Fruit fly (Drosophila melanogaster) whole organism, prepupa: ENCODE results near the gene CG12729.

Experiments used
- CG16779 ChIP-seq: fragments of 200-800 bp; sonication (Bioruptor generic); optimal IDR thresholded peaks from 3 replicates; lab custom pipeline; 2017; ENCODE audit warnings: missing biosample characterization, mild to moderate bottlenecking, missing genetic modification characterization
- CG3919 ChIP-seq: fragments of 200-800 bp; sonication (Bioruptor generic); optimal IDR thresholded peaks from 3 replicates; lab custom pipeline; 2016; ENCODE audit warnings: missing biosample characterization, missing genetic modification characterization
- CG7368 ChIP-seq: fragments of 200-800 bp; sonication (Bioruptor generic); optimal IDR thresholded peaks from 3 replicates; lab custom pipeline; 2016; ENCODE audit warnings: missing biosample characterization, missing genetic modification characterization
- Ets96B ChIP-seq: fragments of 200-800 bp; optimal IDR thresholded peaks from 2 replicates; lab custom pipeline; 2019; ENCODE audit warnings: missing biosample characterization, mild to moderate bottlenecking, missing genetic modification characterization, moderate library complexity
- Hr38 ChIP-seq: sonication (Bioruptor generic); optimal IDR thresholded peaks from 2 replicates; lab custom pipeline; 2016; ENCODE audit warnings: missing biosample characterization, missing genetic modification characterization
- Hr4 ChIP-seq: fragments of 200-800 bp; sonication (Bioruptor generic); optimal IDR thresholded peaks from 3 replicates; lab custom pipeline; 2016; ENCODE audit warnings: missing biosample characterization, missing genetic modification characterization
- Lpt ChIP-seq: fragments of 200-800 bp; sonication (Bioruptor generic); optimal IDR thresholded peaks from 3 replicates; lab custom pipeline; 2016; ENCODE audit warnings: missing biosample characterization, missing genetic modification characterization
- OdsH ChIP-seq: fragments of 200-800 bp; sonication (Bioruptor generic); optimal IDR thresholded peaks from 3 replicates; lab custom pipeline; 2016; ENCODE audit warnings: missing biosample characterization, missing genetic modification characterization
- dac ChIP-seq: fragments of 200-800 bp; sonication (Bioruptor generic); optimal IDR thresholded peaks from 2 replicates; lab custom pipeline; 2017; ENCODE audit warnings: missing biosample characterization, mild to moderate bottlenecking, missing genetic modification characterization
- fkh ChIP-seq: fragments of 200-800 bp; sonication (Bioruptor generic); optimal IDR thresholded peaks from 3 replicates; lab custom pipeline; 2017; ENCODE audit warnings: missing biosample characterization, mild to moderate bottlenecking, missing genetic modification characterization, moderate library complexity
- lz ChIP-seq: fragments of 200-800 bp; sonication (Bioruptor generic); optimal IDR thresholded peaks from 3 replicates; lab custom pipeline; 2016; ENCODE audit warnings: missing biosample characterization, missing genetic modification characterization
- ss ChIP-seq, 2 experiments: fragments of 200-800 bp; sonication (Bioruptor generic); optimal IDR thresholded peaks; 2 replicates in 1 of 2; 3 replicates in 1 of 2; lab custom pipeline; 2017 to 2018; ENCODE audit warnings: mild to moderate bottlenecking in 2 of 2, missing biosample characterization in 2 of 2, missing genetic modification characterization in 2 of 2, moderate library complexity in 1 of 2

- no peak for TF ChIP-seq Hr4 (GFP tag; lab: Kevin White, UChicago)
- no peak for TF ChIP-seq lz (GFP tag; lab: Kevin White, UChicago)
- TF ChIP-seq Ets96B (tag; lab: Kevin White, UChicago): peak; percentile 24
- TF ChIP-seq CG7368 (GFP tag; lab: Kevin White, UChicago): no peak
- no peak for TF ChIP-seq dac (GFP tag; lab: Kevin White, UChicago)
- TF ChIP-seq OdsH: no peak
- TF ChIP-seq fkh (GFP tag; lab: Kevin White, UChicago): no peak
- TF ChIP-seq Lpt (GFP tag; lab: Kevin White, UChicago): no peak
- TF ChIP-seq ss (GFP tag; optimal IDR thresholded peaks at IDR 0.05; lab: Kevin White, UChicago): peak in 1 of 2 experiments; percentile 23
- TF ChIP-seq Hr38: no peak
- TF ChIP-seq CG16779 (tag; lab: Kevin White, UChicago): no peak
- no peak for TF ChIP-seq CG3919 (GFP tag; lab: Kevin White, UChicago)
Observed at dm6 chrX:5885973-5886372, 40.9 kb downstream of the CG12729 start.
